Fruit fly (Drosophila melanogaster) whole organism, wandering third instar larva: ENCODE data around the gene gce.

Experiments
- Dfd ChIP-seq: fragments of >200 bp; optimal IDR thresholded peaks from 2 replicates; lab custom pipeline; 2017; ENCODE audit warnings: missing biosample characterization, missing genetic modification characterization
- Dif ChIP-seq: fragments of 200-275, 200-300 bp; sonication (Bioruptor generic); optimal IDR thresholded peaks from 2 replicates; lab custom pipeline; 2018; ENCODE audit warnings: missing biosample characterization, missing genetic modification characterization; ENCODE audit not compliant: partially characterized antibody
- Jra ChIP-seq: sonication (Bioruptor generic); optimal IDR thresholded peaks from 2 replicates; lab custom pipeline; 2016; ENCODE audit warnings: missing biosample characterization, missing genetic modification characterization
- dmrt93B ChIP-seq: fragments of 200-800 bp; sonication (Bioruptor generic); optimal IDR thresholded peaks from 2 replicates; lab custom pipeline; 2018; ENCODE audit warnings: missing biosample characterization, mild to moderate bottlenecking, missing genetic modification characterization
- fru ChIP-seq: fragments of 200-800 bp; sonication (Bioruptor generic); optimal IDR thresholded peaks from 3 replicates; lab custom pipeline; 2016; ENCODE audit warnings: missing biosample characterization, mild to moderate bottlenecking, missing genetic modification characterization
- rgr ChIP-seq: fragments of 200-800 bp; sonication (Bioruptor generic); optimal IDR thresholded peaks from 3 replicates; lab custom pipeline; 2016; ENCODE audit warnings: missing biosample characterization, mild to moderate bottlenecking, missing genetic modification characterization

dm6 chrX:15364467-15364866 lies 66.9 kb downstream of the gce start:
- TF ChIP-seq Jra (GFP tag; lab: Kevin White, UChicago) (no peak), Dif (no peak), dmrt93B (GFP tag; lab: Kevin White, UChicago) (no peak), fru (no peak), rgr (GFP tag; lab: Kevin White, UChicago) (no peak), Dfd (no peak)
